Fruit fly (Drosophila melanogaster): Measurements from ENCODE around the gene Syn.

Gene Syn

DNA sequence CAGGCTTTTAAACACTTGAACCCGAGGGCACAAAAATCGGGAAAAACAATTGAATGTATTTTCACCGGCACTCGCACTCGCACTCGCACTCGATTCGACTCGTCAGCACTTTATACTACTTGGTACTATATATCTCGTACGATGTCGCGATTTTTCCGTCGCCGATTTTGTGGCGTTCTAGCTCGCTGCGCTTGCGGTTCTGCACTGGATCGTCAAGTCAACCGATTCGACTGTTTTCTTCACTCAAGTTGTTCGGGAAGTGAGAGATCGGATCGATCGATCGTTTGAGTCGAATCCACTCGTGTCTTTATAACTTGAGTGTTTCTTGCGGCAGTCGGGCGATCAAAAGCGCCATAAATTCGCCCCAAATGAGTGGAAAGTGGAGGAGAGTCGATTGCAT, 22.3 kb downstream of the Syn start, which contains the start of gene Timp (continued):
- TF ChIP-seq CTCF (GFP tag; optimal IDR thresholded peaks at IDR 0.05), result no peak
- TF ChIP-seq Jarid2 (GFP tag; optimal IDR thresholded peaks at IDR 0.05), result peak; percentile 66

DNA sequence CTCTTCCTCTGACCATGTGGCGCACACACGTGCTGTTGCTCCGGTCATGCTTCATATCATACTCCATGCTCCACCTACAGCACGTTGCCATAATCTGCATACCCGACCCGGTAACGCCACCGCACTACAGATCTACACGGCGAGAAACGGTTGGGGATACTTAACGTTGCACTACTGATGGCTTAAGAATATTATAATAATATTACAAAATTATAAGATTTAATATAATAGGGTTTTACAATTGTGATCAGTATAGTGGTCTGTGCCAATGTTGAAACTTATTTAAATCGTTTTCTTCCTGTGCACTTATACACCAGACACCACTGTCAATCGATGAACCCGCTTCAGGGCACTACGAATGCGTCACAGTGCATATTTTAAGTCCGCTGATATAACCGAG, 22.9 kb downstream of the Syn start:
- TF ChIP-seq dimm (GFP tag; IDR thresholded peaks at IDR 0.05) (peak; percentile 60; the same call in 1 of the 2 replicates), Lim3 (GFP tag; IDR thresholded peaks at IDR 0.05) (peak; percentile 59; the same call in 1 of the 2 replicates), dan (GFP tag; IDR thresholded peaks at IDR 0.05) (no peak), mld (GFP tag; IDR thresholded peaks at IDR 0.05; ENCODE audit: partially characterized antibody) (no peak), CG8765 (GFP tag; IDR thresholded peaks at IDR 0.05) (no peak), Atf3 (GFP tag; optimal IDR thresholded peaks at IDR 0.05) (no peak), en (GFP tag; optimal IDR thresholded peaks at IDR 0.05) (no peak), H15 (GFP tag; IDR thresholded peaks at IDR 0.05) (peak; percentile 71), CG2116 (GFP tag; optimal IDR thresholded peaks at IDR 0.05) (no peak), CG10209 (GFP tag; optimal IDR thresholded peaks at IDR 0.05) (peak; percentile 43), CG2678 (tag; optimal IDR thresholded peaks at IDR 0.05) (no peak), CG13296 (GFP tag; optimal IDR thresholded peaks at IDR 0.05) (peak; percentile 38), twi (tag; optimal IDR thresholded peaks at IDR 0.05) (peak; percentile 39), CG11085 (GFP tag; IDR thresholded peaks at IDR 0.05) (no peak), ssp (GFP tag; IDR thresholded peaks at IDR 0.05) (peak; percentile 70), CG30431 (GFP tag; optimal IDR thresholded peaks at IDR 0.05) (peak; percentile 55), Asciz (GFP tag; optimal IDR thresholded peaks at IDR 0.05) (peak; percentile 66), CG11398 (GFP tag; optimal IDR thresholded peaks at IDR 0.05) (no peak), Vsx1 (GFP tag; optimal IDR thresholded peaks at IDR 0.05) (peak; percentile 20), hbn (GFP tag; IDR thresholded peaks at IDR 0.05; ENCODE audit: partially characterized antibody) (no peak), CG16863 (GFP tag; optimal IDR thresholded peaks at IDR 0.05) (no peak), pnt (GFP tag; optimal IDR thresholded peaks at IDR 0.05) (no peak), Bdp1 (GFP tag; optimal IDR thresholded peaks at IDR 0.05) (no peak), sd (tag; optimal IDR thresholded peaks at IDR 0.05) (peak; percentile 12), Dref (GFP tag; IDR thresholded peaks at IDR 0.05) (no peak), CG3838 (GFP tag; optimal IDR thresholded peaks at IDR 0.05) (no peak), dpn (GFP tag; optimal IDR thresholded peaks at IDR 0.05) (peak in 1 of 2 experiments; percentile 64), exex (tag; optimal IDR thresholded peaks at IDR 0.05) (no peak), CG12391 (tag; optimal IDR thresholded peaks at IDR 0.05) (no peak), odd (GFP tag; optimal IDR thresholded peaks at IDR 0.05) (peak; percentile 34), Adf1 (GFP tag; IDR thresholded peaks at IDR 0.05) (no peak), ara (GFP tag; IDR thresholded peaks at IDR 0.05) (peak; percentile 77), mam (GFP tag; optimal IDR thresholded peaks at IDR 0.05) (no peak), Dip2 (GFP tag; IDR thresholded peaks at IDR 0.05) (no peak), CG4404 (GFP tag; IDR thresholded peaks at IDR 0.05) (peak; percentile 37; the same call in 1 of the 2 replicates), CG18262 (tag; optimal IDR thresholded peaks at IDR 0.05) (no peak), vvl (GFP tag; IDR thresholded peaks at IDR 0.05) (peak; percentile 89), otp (GFP tag; IDR thresholded peaks at IDR 0.05) (no peak), Fer2 (tag; optimal IDR thresholded peaks at IDR 0.05) (no peak), Nf-YC (tag; optimal IDR thresholded peaks at IDR 0.05) (no peak), inv (GFP tag; IDR thresholded peaks at IDR 0.05; ENCODE audit: partially characterized antibody) (no peak), sens (GFP tag) (peak; percentile 80), CG12104 (GFP tag; optimal IDR thresholded peaks at IDR 0.05) (peak; percentile 30), nom (GFP tag; optimal IDR thresholded peaks at IDR 0.05) (no peak), toy (GFP tag; IDR thresholded peaks at IDR 0.05) (no peak), CG13624 (GFP tag; optimal IDR thresholded peaks at IDR 0.05) (no peak), vfl (GFP tag; optimal IDR thresholded peaks at IDR 0.05) (no peak), Lpt (GFP tag; optimal IDR thresholded peaks at IDR 0.05) (no peak), CG14965 (GFP tag; optimal IDR thresholded peaks at IDR 0.05; ENCODE audit: borderline replicate concordance) (no peak)

Measured in whole organism, embryonic.